Worm (Caenorhabditis elegans): Measurements from ENCODE around the gene T24H7.8.
A peak's percentile ranks its signal among the peaks of the same experiment; 100 is the strongest.

Gene T24H7.8

ce11 chrII:6250782-6251461, 9.1 kb downstream of the T24H7.8 start, which contains the start of gene phb-2 (continued):
- TF ChIP-seq ceh-16 (tag; optimal IDR thresholded peaks at IDR 0.05): no peak

- TF ChIP-seq mbf-1 (tag; optimal IDR thresholded peaks at IDR 0.05): no peak
- no peak for TF ChIP-seq skn-1 (tag; optimal IDR thresholded peaks at IDR 0.05)
- no peak for TF ChIP-seq ZK546.5 (tag; optimal IDR thresholded peaks at IDR 0.05)
- TF ChIP-seq ceh-16 (tag; optimal IDR thresholded peaks at IDR 0.05): no peak
- TF ChIP-seq lin-11 (tag; optimal IDR thresholded peaks at IDR 0.05): no peak
- TF ChIP-seq ztf-11 (tag; optimal IDR thresholded peaks at IDR 0.05): no peak
- TF ChIP-seq sma-9 (GFP tag; optimal IDR thresholded peaks at IDR 0.05): no peak
- TF ChIP-seq sma-9 (tag; optimal IDR thresholded peaks at IDR 0.05): no peak
- no peak for TF ChIP-seq gmeb-1 (tag; optimal IDR thresholded peaks at IDR 0.05)
- no peak for TF ChIP-seq elt-3 (tag; optimal IDR thresholded peaks at IDR 0.05)
- TF ChIP-seq nhr-237 (tag; optimal IDR thresholded peaks at IDR 0.05): no peak
- no peak for TF ChIP-seq lin-13 (GFP tag; optimal IDR thresholded peaks at IDR 0.05)
- no peak for TF ChIP-seq mdl-1 (tag; optimal IDR thresholded peaks at IDR 0.05)
- no peak for TF ChIP-seq nhr-77 (tag; optimal IDR thresholded peaks at IDR 0.05)
- TF ChIP-seq nhr-12 (tag; optimal IDR thresholded peaks at IDR 0.05): no peak
- no peak for TF ChIP-seq nhr-21 (tag; optimal IDR thresholded peaks at IDR 0.05)
- no peak for TF ChIP-seq ztf-1 (GFP tag; conservative IDR thresholded peaks at IDR 0.05)
Measured at ce11 chrII:6252707-6253106, 10.8 kb downstream of the T24H7.8 start.

ce11 chrII:6256024-6256423, 14.2 kb downstream of the T24H7.8 start, which contains the start of gene F13H8.5:
Gene F13H8.5 (minus strand): TSS chrII:6256124.
- TF ChIP-seq ceh-82 (tag; optimal IDR thresholded peaks at IDR 0.05) (no peak), nhr-23 (tag; optimal IDR thresholded peaks at IDR 0.05) (no peak), peb-1 (tag; optimal IDR thresholded peaks at IDR 0.05) (no peak), unc-39 (tag; optimal IDR thresholded peaks at IDR 0.05) (no peak), nhr-10 (tag; optimal IDR thresholded peaks at IDR 0.05) (no peak), elt-1 (tag; optimal IDR thresholded peaks at IDR 0.05) (no peak), mab-5 (tag; optimal IDR thresholded peaks at IDR 0.05) (no peak)

ce11 chrII:6257220-6257877, 15.5 kb downstream of the T24H7.8 start:
- TF ChIP-seq lsy-2 (tag; optimal IDR thresholded peaks at IDR 0.05): no peak
- TF ChIP-seq skn-1 (tag; optimal IDR thresholded peaks at IDR 0.05): no peak
- TF ChIP-seq C34F6.9 (tag; optimal IDR thresholded peaks at IDR 0.05): no peak
- no peak for TF ChIP-seq ztf-1 (GFP tag; conservative IDR thresholded peaks at IDR 0.05)
- TF ChIP-seq crh-2 (tag; optimal IDR thresholded peaks at IDR 0.05): no peak
- no peak for TF ChIP-seq sem-4 (tag; optimal IDR thresholded peaks at IDR 0.05)
- no peak for TF ChIP-seq nhr-12 (tag; optimal IDR thresholded peaks at IDR 0.05)
- TF ChIP-seq elt-1 (tag; optimal IDR thresholded peaks at IDR 0.05): no peak
- no peak for TF ChIP-seq nhr-77 (tag; optimal IDR thresholded peaks at IDR 0.05)
- TF ChIP-seq peb-1 (tag; optimal IDR thresholded peaks at IDR 0.05): no peak
- TF ChIP-seq aly-2 (tag; optimal IDR thresholded peaks at IDR 0.05): no peak
- no peak for TF ChIP-seq ZK546.5 (tag; optimal IDR thresholded peaks at IDR 0.05)
- no peak for TF ChIP-seq ceh-82 (tag; optimal IDR thresholded peaks at IDR 0.05)
- TF ChIP-seq egl-27 (tag; optimal IDR thresholded peaks at IDR 0.05): no peak
- no peak for TF ChIP-seq mbf-1 (tag; optimal IDR thresholded peaks at IDR 0.05)

ce11 chrII:6259867-6260266, 18.0 kb downstream of the T24H7.8 start, which contains the start of gene F13H8.11:
Gene F13H8.11 (minus strand): TSS chrII:6260021.
- TF ChIP-seq nhr-129 (tag; optimal IDR thresholded peaks at IDR 0.05) (no peak), fos-1 (tag; optimal IDR thresholded peaks at IDR 0.05) (peak; percentile 60), sma-9 (GFP tag; optimal IDR thresholded peaks at IDR 0.05) (peak; percentile 50), sma-9 (tag; optimal IDR thresholded peaks at IDR 0.05) (no peak)

ce11 chrII:6260684-6261083, 18.8 kb downstream of the T24H7.8 start, which contains the start of gene nmgp-1:
Gene nmgp-1 (plus strand): TSS chrII:6260857.
- TF ChIP-seq fos-1 (tag; optimal IDR thresholded peaks at IDR 0.05) (peak; percentile 66), nhr-6 (tag; optimal IDR thresholded peaks at IDR 0.05) (no peak), ztf-4 (tag; optimal IDR thresholded peaks at IDR 0.05) (no peak), nhr-25 (tag; optimal IDR thresholded peaks at IDR 0.05) (no peak), ama-1 (optimal IDR thresholded peaks at IDR 0.05) (no peak), mab-5 (tag; optimal IDR thresholded peaks at IDR 0.05) (no peak), nhr-129 (tag; optimal IDR thresholded peaks at IDR 0.05) (peak; percentile 25), nhr-10 (tag; optimal IDR thresholded peaks at IDR 0.05) (no peak), blmp-1 (tag; optimal IDR thresholded peaks at IDR 0.05; ENCODE audit: insufficient read depth) (no peak), nhr-21 (tag; optimal IDR thresholded peaks at IDR 0.05) (no peak), nhr-12 (tag; optimal IDR thresholded peaks at IDR 0.05) (no peak), elt-1 (tag; optimal IDR thresholded peaks at IDR 0.05) (no peak)

Measured in whole organism, L2 larva.